Fruit fly (Drosophila melanogaster): ENCODE data around the gene CG14823.

dm6 chr3L:7087347-7087746, 21.2 kb downstream of the CG14823 start:
- TF ChIP-seq CG8478 (optimal IDR thresholded peaks at IDR 0.05) (no peak), pan (optimal IDR thresholded peaks at IDR 0.05) (no peak), psq (optimal IDR thresholded peaks at IDR 0.05) (no peak)
